Worm (Caenorhabditis elegans): ENCODE results near the gene adm-2.

- TF ChIP-seq flt-1 (GFP tag; IDR thresholded peaks at IDR 0.05) = no peak
- no peak for TF ChIP-seq ceh-36 (tag; optimal IDR thresholded peaks at IDR 0.05)
- no peak for TF ChIP-seq sea-1 (GFP tag; conservative IDR thresholded peaks at IDR 0.05)
- no peak for TF ChIP-seq scrt-1 (GFP tag; IDR thresholded peaks at IDR 0.05)
Measured at ce11 chrX:13655769-13656168, 32.0 kb upstream of the adm-2 start.

All from whole organism, early embryonic.